Worm (Caenorhabditis elegans): ENCODE measurements around the gene ZK380.2.

ce11 chrX:1583980-1584379 is 47.3 kb upstream of the ZK380.2 start:
- TF ChIP-seq dao-5 (tag; optimal IDR thresholded peaks at IDR 0.05) (no peak), W03F9.2 (tag; optimal IDR thresholded peaks at IDR 0.05) (no peak), him-1 (tag; optimal IDR thresholded peaks at IDR 0.05) (no peak)

Measured in whole organism, L4/young adult.